Fruit fly (Drosophila melanogaster) whole organism, embryonic: ENCODE data around the gene Gr64f.

ENCODE experiments used
- Blimp-1 ChIP-seq: fragments of 200-800 bp; sonication (Bioruptor generic); optimal IDR thresholded peaks from 3 replicates; lab custom pipeline; 2018; ENCODE audit warnings: missing biosample characterization, missing genetic modification characterization, mild to moderate bottlenecking, moderate library complexity, missing genetic modification reagents
- Bteb2 ChIP-seq: fragments of 200-800 bp; sonication (Bioruptor generic); optimal IDR thresholded peaks from 2 replicates; lab custom pipeline; 2016; ENCODE audit warnings: missing biosample characterization, missing genetic modification characterization
- CG10209 ChIP-seq: fragments of 200-800 bp; sonication (Bioruptor generic); optimal IDR thresholded peaks from 3 replicates; lab custom pipeline; 2017; ENCODE audit warnings: missing biosample characterization, mild to moderate bottlenecking, missing genetic modification characterization, missing genetic modification reagents
- CG10366 ChIP-seq: fragments of 200-800 bp; sonication (Bioruptor generic); IDR thresholded peaks from 2 replicates; pipeline ENCODE4 v1.3.6; 2022; ENCODE audit warnings: missing biosample characterization, missing genetic modification characterization
- CG11504 ChIP-seq: fragments of 200-800 bp; sonication (Bioruptor generic); optimal IDR thresholded peaks from 3 replicates; lab custom pipeline; 2019; ENCODE audit warnings: missing biosample characterization, mild to moderate bottlenecking, missing genetic modification characterization, moderate library complexity
- CG13424 ChIP-seq: fragments of 200-800 bp; sonication (Bioruptor generic); optimal IDR thresholded peaks from 2 replicates; lab custom pipeline; 2019; ENCODE audit warnings: missing biosample characterization, mild to moderate bottlenecking, missing genetic modification characterization, moderate library complexity
- CG14014 ChIP-seq: fragments of 200-800 bp; sonication (Bioruptor generic); IDR thresholded peaks from 2 replicates; pipeline ENCODE4 v1.3.6; 2022; ENCODE audit warnings: missing biosample characterization, missing genetic modification characterization
- CG14965 ChIP-seq: fragments of 200-800 bp; sonication (Bioruptor generic); optimal IDR thresholded peaks from 2 replicates; lab custom pipeline; 2016; ENCODE audit warnings: missing biosample characterization, missing genetic modification characterization, borderline replicate concordance
- CG15514 ChIP-seq: fragments of 200-800 bp; sonication (Bioruptor generic); optimal IDR thresholded peaks from 3 replicates; lab custom pipeline; 2017; ENCODE audit warnings: missing biosample characterization, missing genetic modification characterization, mild to moderate bottlenecking, moderate library complexity, missing genetic modification reagents
- CG16779 ChIP-seq: fragments of 200-800 bp; sonication (Bioruptor generic); IDR thresholded peaks from 2 replicates; pipeline ENCODE4 v1.3.6; 2022; ENCODE audit warnings: missing biosample characterization, missing genetic modification characterization
- CG17359 ChIP-seq: fragments of 200-800 bp; sonication (Bioruptor generic); optimal IDR thresholded peaks from 3 replicates; lab custom pipeline; 2018; ENCODE audit warnings: missing biosample characterization, mild to moderate bottlenecking, missing genetic modification characterization, moderate library complexity
- CG1792 ChIP-seq: fragments of 200-800 bp; sonication (Bioruptor generic); optimal IDR thresholded peaks from 2 replicates; lab custom pipeline; 2016; ENCODE audit warnings: missing biosample characterization, missing genetic modification characterization
- CG1832 ChIP-seq: fragments of 200-800 bp; sonication (Bioruptor generic); optimal IDR thresholded peaks from 2 replicates; lab custom pipeline; 2017; ENCODE audit warnings: missing biosample characterization, mild to moderate bottlenecking, missing genetic modification characterization, inconsistent platforms
- CG18599 ChIP-seq: fragments of 200-800 bp; sonication (Bioruptor generic); optimal IDR thresholded peaks from 3 replicates; lab custom pipeline; 2017; ENCODE audit warnings: missing biosample characterization, missing genetic modification characterization, mild to moderate bottlenecking, moderate library complexity, missing genetic modification reagents
- CG2678 ChIP-seq: fragments of 200-800 bp; sonication (Bioruptor generic); optimal IDR thresholded peaks from 3 replicates; lab custom pipeline; 2019; ENCODE audit warnings: missing biosample characterization, mild to moderate bottlenecking, missing genetic modification characterization, moderate library complexity
- CG30431 ChIP-seq: fragments of 200-800 bp; sonication (Bioruptor generic); optimal IDR thresholded peaks from 2 replicates; lab custom pipeline; 2017; ENCODE audit warnings: missing biosample characterization, missing genetic modification characterization
- CG32772 ChIP-seq: fragments of 200-800 bp; sonication (Bioruptor generic); IDR thresholded peaks from 2 replicates; pipeline ENCODE4 v1.3.6; 2022; ENCODE audit warnings: missing biosample characterization, missing genetic modification characterization
- CG42726 ChIP-seq: fragments of 200-800 bp; sonication (Bioruptor generic); IDR thresholded peaks from 2 replicates; pipeline ENCODE4 v1.3.6; 2022; ENCODE audit warnings: missing biosample characterization, missing genetic modification characterization; ENCODE audit not compliant: partially characterized antibody
- CG4854 ChIP-seq: fragments of 200-800 bp; sonication (Bioruptor generic); optimal IDR thresholded peaks from 2 replicates; lab custom pipeline; 2016; ENCODE audit warnings: missing biosample characterization, missing genetic modification characterization, inconsistent platforms
- CG7372 ChIP-seq: fragments of 200-800 bp; sonication (Bioruptor generic); IDR thresholded peaks from 2 replicates; pipeline ENCODE4 v1.3.6; 2022; ENCODE audit warnings: missing biosample characterization, missing genetic modification characterization
- CG7745 ChIP-seq: fragments of 200-800 bp; sonication (Bioruptor generic); optimal IDR thresholded peaks from 2 replicates; lab custom pipeline; 2018; ENCODE audit warnings: missing biosample characterization, mild to moderate bottlenecking, missing genetic modification characterization, moderate library complexity
- CG7839 ChIP-seq: fragments of 200-800 bp; sonication (Bioruptor generic); optimal IDR thresholded peaks from 3 replicates; lab custom pipeline; 2018; ENCODE audit warnings: missing biosample characterization, mild to moderate bottlenecking, missing genetic modification characterization, moderate library complexity
- CG8924 ChIP-seq: fragments of 200-800 bp; optimal IDR thresholded peaks from 3 replicates; lab custom pipeline; 2019; ENCODE audit warnings: missing biosample characterization, mild to moderate bottlenecking, missing genetic modification characterization, moderate library complexity
- CG9932 ChIP-seq: fragments of 200-800 bp; sonication (Bioruptor generic); IDR thresholded peaks from 2 replicates; pipeline ENCODE4 v1.3.6; 2022; ENCODE audit warnings: missing biosample characterization, missing genetic modification characterization
- Hey ChIP-seq: fragments of 200-800 bp; sonication (Bioruptor generic); optimal IDR thresholded peaks from 3 replicates; lab custom pipeline; 2018; ENCODE audit warnings: missing biosample characterization, mild to moderate bottlenecking, missing genetic modification characterization
- Hr51 ChIP-seq, 2 experiments: fragments of 200-800 bp; sonication (Bioruptor generic); optimal IDR thresholded peaks; 2 replicates in 1 of 2; 3 replicates in 1 of 2; lab custom pipeline; 2016 to 2018; ENCODE audit warnings: missing biosample characterization in 2 of 2, missing genetic modification characterization in 2 of 2, mild to moderate bottlenecking in 1 of 2, moderate library complexity in 1 of 2
- PHDP ChIP-seq: fragments of 200-800 bp; sonication (Bioruptor generic); optimal IDR thresholded peaks from 3 replicates; lab custom pipeline; 2018; ENCODE audit warnings: missing biosample characterization, mild to moderate bottlenecking, missing genetic modification characterization, moderate library complexity
- Ssrp ChIP-seq: fragments of 200-800 bp; sonication (Bioruptor generic); optimal IDR thresholded peaks from 2 replicates; lab custom pipeline; 2018; ENCODE audit warnings: missing biosample characterization, mild to moderate bottlenecking, missing genetic modification characterization, moderate library complexity
- ab ChIP-seq: fragments of 200-800 bp; sonication (Bioruptor generic); optimal IDR thresholded peaks from 2 replicates; lab custom pipeline; 2016; ENCODE audit warnings: missing biosample characterization, missing genetic modification characterization
- ac ChIP-seq: fragments of 200-800 bp; sonication (Bioruptor generic); optimal IDR thresholded peaks from 3 replicates; lab custom pipeline; 2017; ENCODE audit warnings: missing biosample characterization, mild to moderate bottlenecking, missing genetic modification characterization
- az2 ChIP-seq: fragments of 200-800 bp; sonication (Bioruptor generic); optimal IDR thresholded peaks from 3 replicates; lab custom pipeline; 2016; ENCODE audit warnings: missing biosample characterization, missing genetic modification characterization
- crp ChIP-seq, 2 experiments: fragments of 200-800 bp; sonication (Bioruptor generic); optimal IDR thresholded peaks; 2 replicates in 1 of 2; 3 replicates in 1 of 2; lab custom pipeline; 2017; ENCODE audit warnings: missing biosample characterization in 2 of 2, missing genetic modification characterization in 2 of 2, mild to moderate bottlenecking in 1 of 2, moderate library complexity in 1 of 2
- esg ChIP-seq: fragments of 200-800 bp; sonication (Bioruptor generic); conservative IDR thresholded peaks from 2 replicates; pipeline ENCODE4 v1.3.6; 2022; ENCODE audit warnings: missing biosample characterization, missing genetic modification characterization
- gem ChIP-seq: fragments of 200-800 bp; sonication (Bioruptor generic); optimal IDR thresholded peaks from 2 replicates; lab custom pipeline; 2019; ENCODE audit warnings: missing biosample characterization, mild to moderate bottlenecking, missing genetic modification characterization, moderate library complexity
- grau ChIP-seq: fragments of 200-800 bp; optimal IDR thresholded peaks from 3 replicates; lab custom pipeline; 2019; ENCODE audit warnings: missing biosample characterization, mild to moderate bottlenecking, missing genetic modification characterization, moderate library complexity
- ham ChIP-seq: fragments of 200-800 bp; sonication (Bioruptor generic); IDR thresholded peaks from 2 replicates; pipeline ENCODE4 v1.3.6; 2022; ENCODE audit warnings: missing biosample characterization, missing genetic modification characterization
- kay ChIP-seq: fragments of 200-800 bp; sonication (Bioruptor generic); optimal IDR thresholded peaks from 2 replicates; lab custom pipeline; 2016; ENCODE audit warnings: missing biosample characterization, missing genetic modification characterization
- mld ChIP-seq: fragments of 200-800 bp; sonication (Bioruptor generic); IDR thresholded peaks from 3 replicates; pipeline ENCODE4 v1.3.6; 2022; ENCODE audit warnings: missing biosample characterization, missing genetic modification characterization; ENCODE audit not compliant: partially characterized antibody
- nom ChIP-seq: fragments of 200-800 bp; sonication (Bioruptor generic); optimal IDR thresholded peaks from 2 replicates; lab custom pipeline; 2017; ENCODE audit warnings: missing biosample characterization, missing genetic modification characterization, mild to moderate bottlenecking, moderate library complexity, missing genetic modification reagents
- oc ChIP-seq: fragments of 200-800 bp; sonication (Bioruptor generic); optimal IDR thresholded peaks from 2 replicates; lab custom pipeline; 2018; ENCODE audit warnings: missing biosample characterization, mild to moderate bottlenecking, missing genetic modification characterization, moderate library complexity
- phol ChIP-seq: fragments of 200-800 bp; sonication (Bioruptor generic); optimal IDR thresholded peaks from 3 replicates; lab custom pipeline; 2018; ENCODE audit warnings: missing biosample characterization, mild to moderate bottlenecking, missing genetic modification characterization, moderate library complexity
- ro ChIP-seq: fragments of 200-800 bp; sonication (Bioruptor generic); IDR thresholded peaks from 2 replicates; pipeline ENCODE4 v1.3.6; 2022; ENCODE audit warnings: missing biosample characterization, missing genetic modification characterization
- row ChIP-seq: fragments of 200-800 bp; sonication (Bioruptor generic); IDR thresholded peaks from 3 replicates; pipeline ENCODE4 v1.3.6; 2022; ENCODE audit warnings: missing biosample characterization, missing genetic modification characterization
- salm ChIP-seq: fragments of 200-800 bp; sonication (Bioruptor generic); optimal IDR thresholded peaks from 2 replicates; lab custom pipeline; 2018; ENCODE audit warnings: missing biosample characterization, mild to moderate bottlenecking, missing genetic modification characterization
- sc ChIP-seq, 3 experiments: fragments of >200 bp in 2 of 3; fragments of 200-800 bp in 1 of 3; sonication (Bioruptor generic) in 1 of 3; optimal IDR thresholded peaks; 2 replicates in 2 of 3; 3 replicates in 1 of 3; lab custom pipeline; 2017; ENCODE audit warnings: mild to moderate bottlenecking in 1 of 3, missing biosample characterization in 1 of 3, missing genetic modification characterization in 1 of 3, missing genetic modification reagents in 1 of 3
- sd ChIP-seq: fragments of 200-800 bp; sonication (Bioruptor generic); optimal IDR thresholded peaks from 3 replicates; lab custom pipeline; 2018; ENCODE audit warnings: missing biosample characterization, mild to moderate bottlenecking, missing genetic modification characterization, moderate library complexity
- tap ChIP-seq: fragments of 200-800 bp; optimal IDR thresholded peaks from 3 replicates; lab custom pipeline; 2019; ENCODE audit warnings: missing biosample characterization, mild to moderate bottlenecking, missing genetic modification characterization, moderate library complexity
- zf30C ChIP-seq: fragments of 200-800 bp; sonication (Bioruptor generic); optimal IDR thresholded peaks from 3 replicates; lab custom pipeline; 2018; ENCODE audit warnings: missing biosample characterization, mild to moderate bottlenecking, missing genetic modification characterization
- zfh1 ChIP-seq: fragments of 200-800 bp; sonication (Bioruptor generic); IDR thresholded peaks from 3 replicates; pipeline ENCODE4 v1.3.6; 2022; ENCODE audit warnings: missing biosample characterization, missing genetic modification characterization

Gene Gr64f

dm6 chr3L:4044497-4044896, 8.9 kb downstream of the Gr64f start:
- no peak for TF ChIP-seq ro (GFP tag; lab: Robert Waterston, UW)
- TF ChIP-seq zfh1 (GFP tag; lab: Robert Waterston, UW), result no peak
- TF ChIP-seq kay (GFP tag; lab: Kevin White, UChicago), result no peak
- no peak for TF ChIP-seq az2 (GFP tag; lab: Kevin White, UChicago)
- no peak for TF ChIP-seq Bteb2 (GFP tag; lab: Kevin White, UChicago)
- TF ChIP-seq CG10209 (GFP tag; lab: Kevin White, UChicago), result no peak
- peak; percentile 14 for TF ChIP-seq CG7839 (tag; lab: Kevin White, UChicago)
- no peak for TF ChIP-seq ac (GFP tag; lab: Kevin White, UChicago)
- TF ChIP-seq phol (tag; lab: Kevin White, UChicago), result peak; percentile 2
- TF ChIP-seq Hey, result no peak
- no peak for TF ChIP-seq CG42726 (GFP tag; lab: Robert Waterston, UW)
- peak; percentile 7 for TF ChIP-seq CG13424
- peak; percentile 55 for TF ChIP-seq sd
- TF ChIP-seq salm, result no peak
- no peak for TF ChIP-seq tap
- TF ChIP-seq nom (GFP tag; lab: Kevin White, UChicago), result no peak
- no peak for TF ChIP-seq sc (optimal IDR thresholded peaks at IDR 0.05; lab: Kevin White, UChicago)
- TF ChIP-seq sc (GFP tag; optimal IDR thresholded peaks at IDR 0.05; lab: Kevin White, UChicago), result no peak
- no peak for TF ChIP-seq crp (GFP tag; optimal IDR thresholded peaks at IDR 0.05; lab: Kevin White, UChicago)
- TF ChIP-seq CG32772 (GFP tag; lab: Robert Waterston, UW), result no peak
- no peak for TF ChIP-seq PHDP (tag; lab: Kevin White, UChicago)
- no peak for TF ChIP-seq CG4854 (GFP tag; lab: Kevin White, UChicago)
- TF ChIP-seq CG30431 (GFP tag; lab: Kevin White, UChicago), result no peak
- no peak for TF ChIP-seq Ssrp (tag; lab: Kevin White, UChicago)
- TF ChIP-seq CG7372 (GFP tag; lab: Robert Waterston, UW), result peak; percentile 31; the same call in 1 of the 2 replicates
- no peak for TF ChIP-seq CG1792 (GFP tag; lab: Kevin White, UChicago)
- peak; percentile 7 for TF ChIP-seq CG8924
- TF ChIP-seq ab (GFP tag; lab: Kevin White, UChicago), result no peak
- peak; percentile 49 for TF ChIP-seq CG10366 (GFP tag; lab: Robert Waterston, UW)
- no peak for TF ChIP-seq CG1832 (GFP tag; lab: Kevin White, UChicago)
- TF ChIP-seq CG14014, result no peak
- peak in 1 of 2 experiments; percentile 63 for TF ChIP-seq Hr51 (GFP tag; optimal IDR thresholded peaks at IDR 0.05; lab: Kevin White, UChicago)
- peak; percentile 4 for TF ChIP-seq Blimp-1
- no peak for TF ChIP-seq CG16779 (GFP tag; lab: Robert Waterston, UW)
- no peak for TF ChIP-seq zf30C
- TF ChIP-seq grau, result peak; percentile 18
- no peak for TF ChIP-seq CG15514 (GFP tag; lab: Kevin White, UChicago)
- no peak for TF ChIP-seq CG9932
- peak; percentile 16 for TF ChIP-seq oc (tag; lab: Kevin White, UChicago)
- TF ChIP-seq gem (tag; lab: Kevin White, UChicago), result peak; percentile 46
- no peak for TF ChIP-seq mld (GFP tag; lab: Robert Waterston, UW)
- TF ChIP-seq ham (GFP tag; lab: Robert Waterston, UW), result no peak
- no peak for TF ChIP-seq CG7745
- 0 out of 2 replicates have a peak, but pooled peaks have one; percentile 6 for TF ChIP-seq esg (GFP tag; lab: Robert Waterston, UW)
- peak; percentile 29 for TF ChIP-seq CG2678 (tag; lab: Kevin White, UChicago)
- no peak for TF ChIP-seq CG18599
- TF ChIP-seq CG17359 (tag; lab: Kevin White, UChicago), result peak; percentile 32
- TF ChIP-seq row (GFP tag; lab: Robert Waterston, UW), result 0 out of 3 replicates have a peak, but pooled peaks have one; percentile 9
- peak; percentile 52 for TF ChIP-seq CG11504 (tag; lab: Kevin White, UChicago)
- TF ChIP-seq CG14965, result no peak
